Fruit fly (Drosophila melanogaster) whole organism, embryonic: ENCODE data around the gene velo.

Experiments
- Atf3 ChIP-seq: fragments of 200-800 bp; sonication (Bioruptor generic); optimal IDR thresholded peaks from 3 replicates; lab custom pipeline; 2016; ENCODE audit warnings: missing biosample characterization, missing genetic modification characterization
- Awh ChIP-seq: fragments of 200-800 bp; sonication (Bioruptor generic); IDR thresholded peaks from 2 replicates; pipeline ENCODE4, ENCODE4 v1.3.6; 2022; ENCODE audit warnings: missing biosample characterization, missing genetic modification characterization
- CG12104 ChIP-seq: fragments of 200-800 bp; sonication (Bioruptor generic); optimal IDR thresholded peaks from 3 replicates; lab custom pipeline; 2016; ENCODE audit warnings: missing biosample characterization, missing genetic modification characterization
- CG12219 ChIP-seq: fragments of 200-800 bp; sonication (Bioruptor generic); optimal IDR thresholded peaks from 3 replicates; lab custom pipeline; 2018; ENCODE audit warnings: missing biosample characterization, mild to moderate bottlenecking, missing genetic modification characterization
- CG1233 ChIP-seq: fragments of 200-800 bp; sonication (Bioruptor generic); optimal IDR thresholded peaks from 4 replicates; lab custom pipeline; 2018; ENCODE audit warnings: missing biosample characterization, mild to moderate bottlenecking, missing genetic modification characterization
- CG14667 ChIP-seq: fragments of 200-800 bp; sonication (Bioruptor generic); IDR thresholded peaks from 2 replicates; pipeline ENCODE4 v1.3.6; 2022; ENCODE audit warnings: missing biosample characterization, missing genetic modification characterization
- CG15269 ChIP-seq: fragments of 200-800 bp; sonication (Bioruptor generic); optimal IDR thresholded peaks from 2 replicates; lab custom pipeline; 2018; ENCODE audit warnings: missing biosample characterization, mild to moderate bottlenecking, missing genetic modification characterization, moderate library complexity
- CG1603 ChIP-seq: fragments of 200-800 bp; sonication (Bioruptor generic); optimal IDR thresholded peaks from 2 replicates; lab custom pipeline; 2019; ENCODE audit warnings: missing biosample characterization, mild to moderate bottlenecking, missing genetic modification characterization, moderate library complexity
- CG16863 ChIP-seq: fragments of 200-800 bp; sonication (Bioruptor generic); optimal IDR thresholded peaks from 3 replicates; lab custom pipeline; 2016; ENCODE audit warnings: missing biosample characterization, missing genetic modification characterization
- CG17186 ChIP-seq: fragments of 200-800 bp; sonication (Bioruptor generic); optimal IDR thresholded peaks from 3 replicates; lab custom pipeline; 2017; ENCODE audit warnings: missing biosample characterization, missing genetic modification reagents, missing genetic modification characterization
- CG18476 ChIP-seq: fragments of 200-800 bp; sonication (Bioruptor generic); optimal IDR thresholded peaks from 2 replicates; lab custom pipeline; 2016; ENCODE audit warnings: missing biosample characterization, mild to moderate bottlenecking, missing genetic modification characterization
- CG2120 ChIP-seq: fragments of 200-800 bp; sonication (Bioruptor generic); optimal IDR thresholded peaks from 3 replicates; lab custom pipeline; 2016; ENCODE audit warnings: missing biosample characterization, missing genetic modification characterization
- CG2199 ChIP-seq: fragments of 200-800 bp; sonication (Bioruptor generic); IDR thresholded peaks from 3 replicates; pipeline ENCODE4 v1.3.6; 2022; ENCODE audit warnings: missing biosample characterization, missing genetic modification characterization
- CG2712 ChIP-seq: fragments of 200-800 bp; optimal IDR thresholded peaks from 3 replicates; lab custom pipeline; 2019; ENCODE audit warnings: missing biosample characterization, mild to moderate bottlenecking, missing genetic modification characterization, moderate library complexity
- CG3065 ChIP-seq: fragments of 200-800 bp; sonication (Bioruptor generic); optimal IDR thresholded peaks from 2 replicates; lab custom pipeline; 2016; ENCODE audit warnings: missing biosample characterization, missing genetic modification characterization
- CG31388 ChIP-seq: fragments of 200-800 bp; sonication (Bioruptor generic); optimal IDR thresholded peaks from 2 replicates; lab custom pipeline; 2016; ENCODE audit warnings: missing biosample characterization, missing genetic modification characterization
- CG32767 ChIP-seq: fragments of 200-800 bp; sonication (Bioruptor generic); IDR thresholded peaks from 2 replicates; pipeline ENCODE4 v1.3.6; 2022; ENCODE audit warnings: missing biosample characterization, missing genetic modification characterization
- CG3281 ChIP-seq: fragments of 200-800 bp; sonication (Bioruptor generic); optimal IDR thresholded peaks from 3 replicates; lab custom pipeline; 2017; ENCODE audit warnings: missing biosample characterization, mild to moderate bottlenecking, missing genetic modification characterization
- CG3407 ChIP-seq: fragments of 200-800 bp; sonication (Bioruptor generic); optimal IDR thresholded peaks from 2 replicates; lab custom pipeline; 2018; ENCODE audit warnings: missing biosample characterization, mild to moderate bottlenecking, missing genetic modification characterization
- CG3838 ChIP-seq: fragments of 200-800 bp; sonication (Bioruptor generic); optimal IDR thresholded peaks from 3 replicates; lab custom pipeline; 2016; ENCODE audit warnings: missing biosample characterization, missing genetic modification characterization
- CG3847 ChIP-seq: fragments of 200-800 bp; sonication (Bioruptor generic); IDR thresholded peaks from 2 replicates; pipeline ENCODE4 v1.3.6; 2022; ENCODE audit warnings: missing biosample characterization, missing genetic modification characterization
- CG6765 ChIP-seq: fragments of 200-800 bp; sonication (Bioruptor generic); optimal IDR thresholded peaks from 3 replicates; lab custom pipeline; 2017; ENCODE audit warnings: missing biosample characterization, mild to moderate bottlenecking, missing genetic modification characterization
- CG7987 ChIP-seq: fragments of 200-800 bp; sonication (Bioruptor generic); optimal IDR thresholded peaks from 2 replicates; lab custom pipeline; 2018; ENCODE audit warnings: missing biosample characterization, mild to moderate bottlenecking, missing genetic modification characterization, moderate library complexity
- CG8388 ChIP-seq: fragments of 200-800 bp; sonication (Bioruptor generic); optimal IDR thresholded peaks from 2 replicates; lab custom pipeline; 2019; ENCODE audit warnings: missing biosample characterization, mild to moderate bottlenecking, missing genetic modification characterization, moderate library complexity
- CG9932 ChIP-seq: fragments of 200-800 bp; sonication (Bioruptor generic); IDR thresholded peaks from 2 replicates; pipeline ENCODE4 v1.3.6; 2022; ENCODE audit warnings: missing biosample characterization, missing genetic modification characterization
- E2f2 ChIP-seq: fragments of 200-800 bp; sonication (Bioruptor generic); IDR thresholded peaks from 2 replicates; pipeline ENCODE4 v1.3.6; 2022; ENCODE audit warnings: missing biosample characterization, missing genetic modification characterization
- Ets65A ChIP-seq: fragments of 200-800 bp; sonication (Bioruptor generic); peaks from one replicate; lab custom pipeline; 2016; ENCODE audit warnings: missing biosample characterization, missing genetic modification characterization
- Fer2 ChIP-seq: fragments of 200-800 bp; sonication (Bioruptor generic); optimal IDR thresholded peaks from 2 replicates; lab custom pipeline; 2018; ENCODE audit warnings: missing biosample characterization, mild to moderate bottlenecking, missing genetic modification characterization, moderate library complexity
- Hey ChIP-seq: fragments of 200-800 bp; sonication (Bioruptor generic); optimal IDR thresholded peaks from 3 replicates; lab custom pipeline; 2018; ENCODE audit warnings: missing biosample characterization, mild to moderate bottlenecking, missing genetic modification characterization
- MESR4 ChIP-seq: fragments of 200-800 bp; sonication (Bioruptor generic); optimal IDR thresholded peaks from 2 replicates; lab custom pipeline; 2018; ENCODE audit warnings: missing biosample characterization, mild to moderate bottlenecking, missing genetic modification characterization, moderate library complexity
- Mad ChIP-seq: fragments of 200-800 bp; sonication (Bioruptor generic); optimal IDR thresholded peaks from 2 replicates; lab custom pipeline; 2016; ENCODE audit warnings: missing biosample characterization, missing genetic modification characterization
- Meics ChIP-seq: fragments of 200-800 bp; sonication (Bioruptor generic); optimal IDR thresholded peaks from 2 replicates; lab custom pipeline; 2017; ENCODE audit warnings: missing biosample characterization, mild to moderate bottlenecking, missing genetic modification characterization
- Oli ChIP-seq: fragments of 200-800 bp; sonication (Bioruptor generic); optimal IDR thresholded peaks from 2 replicates; lab custom pipeline; 2018; ENCODE audit warnings: missing biosample characterization, mild to moderate bottlenecking, missing genetic modification characterization, moderate library complexity
- amos ChIP-seq: fragments of 200-800 bp; sonication (Bioruptor generic); IDR thresholded peaks from 2 replicates; pipeline ENCODE4 v1.3.6; 2022; ENCODE audit warnings: missing biosample characterization, missing genetic modification characterization; ENCODE audit not compliant: partially characterized antibody
- btn ChIP-seq: fragments of 200-800 bp; sonication (Bioruptor generic); optimal IDR thresholded peaks from 2 replicates; lab custom pipeline; 2016; ENCODE audit warnings: missing biosample characterization, missing genetic modification characterization
- chinmo ChIP-seq: fragments of 200-800 bp; sonication (Bioruptor generic); IDR thresholded peaks from 4 replicates; pipeline ENCODE4 v1.3.6; 2022; ENCODE audit warnings: missing biosample characterization, missing genetic modification characterization; ENCODE audit not compliant: partially characterized antibody
- crc ChIP-seq: fragments of 200-800 bp; sonication (Bioruptor generic); optimal IDR thresholded peaks from 2 replicates; lab custom pipeline; 2016; ENCODE audit warnings: missing biosample characterization, missing genetic modification characterization
- croc ChIP-seq: fragments of 200-800 bp; sonication (Bioruptor generic); conservative IDR thresholded peaks from 3 replicates; pipeline ENCODE4 v1.3.6; 2022; ENCODE audit warnings: missing biosample characterization, missing genetic modification characterization
- cwo ChIP-seq: fragments of 200-800 bp; sonication (Bioruptor generic); optimal IDR thresholded peaks from 3 replicates; lab custom pipeline; 2017; ENCODE audit warnings: missing biosample characterization, missing genetic modification characterization, mild to moderate bottlenecking, moderate library complexity, missing genetic modification reagents
- en ChIP-seq: fragments of 200-800 bp; sonication (Bioruptor generic); optimal IDR thresholded peaks from 2 replicates; lab custom pipeline; 2016; ENCODE audit warnings: missing biosample characterization, missing genetic modification characterization
- hb ChIP-seq: fragments of 200-800 bp; sonication (Bioruptor generic); IDR thresholded peaks from 3 replicates; pipeline ENCODE4 v1.3.6; 2022; ENCODE audit warnings: missing biosample characterization, missing genetic modification characterization; ENCODE audit not compliant: partially characterized antibody
- insv ChIP-seq, 2 experiments: fragments of 200-800 bp; sonication (Bioruptor generic); optimal IDR thresholded peaks; 3 replicates each; lab custom pipeline; 2016 to 2018; ENCODE audit warnings: missing biosample characterization in 2 of 2, missing genetic modification characterization in 2 of 2
- knrl ChIP-seq: fragments of 200-800 bp; sonication (Bioruptor generic); IDR thresholded peaks from 3 replicates; pipeline ENCODE4 v1.3.6; 2022; ENCODE audit warnings: missing biosample characterization, missing genetic modification characterization; ENCODE audit not compliant: partially characterized antibody
- lilli ChIP-seq: fragments of 200-800 bp; sonication (Bioruptor generic); optimal IDR thresholded peaks from 3 replicates; lab custom pipeline; 2016; ENCODE audit warnings: missing biosample characterization, missing genetic modification characterization
- luna ChIP-seq: fragments of 200-800 bp; sonication (Bioruptor generic); optimal IDR thresholded peaks from 2 replicates; lab custom pipeline; 2016; ENCODE audit warnings: missing biosample characterization, missing genetic modification characterization
- ro ChIP-seq: fragments of 200-800 bp; sonication (Bioruptor generic); IDR thresholded peaks from 2 replicates; pipeline ENCODE4 v1.3.6; 2022; ENCODE audit warnings: missing biosample characterization, missing genetic modification characterization
- salm ChIP-seq: fragments of 200-800 bp; sonication (Bioruptor generic); optimal IDR thresholded peaks from 2 replicates; lab custom pipeline; 2018; ENCODE audit warnings: missing biosample characterization, mild to moderate bottlenecking, missing genetic modification characterization
- tgo ChIP-seq: fragments of 200-800 bp; sonication (Bioruptor generic); IDR thresholded peaks from 3 replicates; pipeline ENCODE4 v1.3.6; 2022; ENCODE audit warnings: missing biosample characterization, missing genetic modification characterization
- z ChIP-seq: fragments of 200-800 bp; sonication (Bioruptor generic); IDR thresholded peaks from 3 replicates; pipeline ENCODE4 v1.3.6; 2022; ENCODE audit warnings: missing biosample characterization, missing genetic modification characterization
- zen ChIP-seq: fragments of 200-800 bp; sonication (Bioruptor generic); optimal IDR thresholded peaks from 3 replicates; lab custom pipeline; 2018; ENCODE audit warnings: missing biosample characterization, mild to moderate bottlenecking, missing genetic modification characterization, moderate library complexity
- zfh2 ChIP-seq: fragments of 200-800 bp; sonication (Bioruptor generic); optimal IDR thresholded peaks from 2 replicates; lab custom pipeline; 2016; ENCODE audit warnings: missing biosample characterization, missing genetic modification characterization

The velo gene

dm6 chr3L:6747127-6747526, 5.4 kb downstream of the velo start (continued):
- TF ChIP-seq Atf3 (GFP tag; lab: Kevin White, UChicago) (no peak), CG32767 (no peak; the same call in 1 of the 2 replicates), CG7987 (GFP tag; lab: Kevin White, UChicago) (peak; percentile 28), CG2199 (GFP tag; lab: Robert Waterston, UW) (peak; percentile 80; the same call in 2 of the 3 replicates), E2f2 (GFP tag; lab: Robert Waterston, UW) (peak; percentile 39), zfh2 (GFP tag; lab: Kevin White, UChicago) (peak; percentile 58), CG12219 (GFP tag; lab: Kevin White, UChicago) (no peak), CG14667 (GFP tag; lab: Robert Waterston, UW) (no peak), insv (GFP tag; optimal IDR thresholded peaks at IDR 0.05; lab: Kevin White, UChicago) (peak in 1 of 2 experiments; percentile 9), croc (GFP tag; lab: Robert Waterston, UW) (no peak), CG2120 (peak; percentile 70), CG16863 (GFP tag; lab: Kevin White, UChicago) (no peak), Mad (peak; percentile 44), salm (no peak), knrl (GFP tag; lab: Robert Waterston, UW) (peak; percentile 38; the same call in 1 of the 3 replicates), Ets65A (GFP tag; lab: Kevin White, UChicago) (peak; percentile 73), CG18476 (no peak), MESR4 (GFP tag; lab: Kevin White, UChicago) (peak; percentile 72), Hey (no peak), CG17186 (GFP tag; lab: Kevin White, UChicago) (no peak), CG8388 (GFP tag; lab: Kevin White, UChicago) (peak; percentile 18), Awh (GFP tag; lab: Robert Waterston, UW) (no peak), CG9932 (peak; percentile 84), CG6765 (GFP tag; lab: Kevin White, UChicago) (no peak), Meics (GFP tag; lab: Kevin White, UChicago) (peak; percentile 47), btn (no peak), tgo (GFP tag; lab: Robert Waterston, UW) (peak; percentile 20; the same call in 1 of the 3 replicates), CG15269 (tag; lab: Kevin White, UChicago) (peak; percentile 39), CG3407 (no peak), CG3065 (GFP tag; lab: Kevin White, UChicago) (no peak), amos (peak; percentile 50; the same call in 1 of the 2 replicates), Fer2 (peak; percentile 3), chinmo (peak; percentile 53; the same call in 1 of the 4 replicates), z (GFP tag; lab: Robert Waterston, UW) (no peak), CG1603 (peak; percentile 68), luna (no peak), CG1233 (GFP tag; lab: Kevin White, UChicago) (no peak), CG12104 (GFP tag; lab: Kevin White, UChicago) (no peak), zen (peak; percentile 35), CG2712 (tag; lab: Kevin White, UChicago) (peak; percentile 66), cwo (no peak), CG3847 (GFP tag; lab: Robert Waterston, UW) (peak; percentile 83), en (GFP tag; lab: Kevin White, UChicago) (no peak), CG3281 (peak; percentile 6), lilli (peak; percentile 65), CG3838 (no peak), ro (no peak), CG31388 (GFP tag; lab: Kevin White, UChicago) (no peak), hb (no peak), crc (GFP tag; lab: Kevin White, UChicago) (no peak), Oli (tag; lab: Kevin White, UChicago) (no peak)
